Worm (Caenorhabditis elegans) whole organism, L4/young adult: ENCODE results near the gene C53B7.6.

Source experiments
- W03F9.2 ChIP-seq: fragments of 150-350 bp; optimal IDR thresholded peaks from 2 replicates; lab custom pipeline; 2014; ENCODE audit warnings: missing biosample characterization, missing genetic modification characterization
- him-1 ChIP-seq: sonication (generic microtip); optimal IDR thresholded peaks from 2 replicates; lab custom pipeline; 2016; ENCODE audit warnings: missing genotype, missing genetic modification reagents, missing genetic modification characterization, missing compliant biosample characterization

ce11 chrX:6822552-6822951, 46.0 kb downstream of the C53B7.6 start:
- TF ChIP-seq him-1 (tag; lab: Kevin White, UChicago): no peak
- TF ChIP-seq W03F9.2 (tag; lab: Kevin White, UChicago): no peak
